Fruit fly (Drosophila melanogaster) whole organism, adult: ENCODE data around the gene CalpC.

Experiments
- CG7045 ChIP-seq: fragments of 200-800 bp; sonication (Bioruptor generic); optimal IDR thresholded peaks from 2 replicates; lab custom pipeline; 2017; ENCODE audit warnings: missing biosample characterization, mild to moderate bottlenecking, missing genetic modification characterization
- CG7101 ChIP-seq: fragments of 200-800 bp; sonication (Bioruptor generic); optimal IDR thresholded peaks from 2 replicates; lab custom pipeline; 2018; ENCODE audit warnings: missing biosample characterization, mild to moderate bottlenecking, missing genetic modification characterization, moderate library complexity
- Clk ChIP-seq: fragments of 200-800 bp; sonication (Bioruptor generic); optimal IDR thresholded peaks from 2 replicates; lab custom pipeline; 2017; ENCODE audit warnings: missing biosample characterization, missing genetic modification characterization
- Crg-1 ChIP-seq: fragments of 200-800 bp; sonication (Bioruptor generic); optimal IDR thresholded peaks from 2 replicates; lab custom pipeline; 2016; ENCODE audit warnings: missing biosample characterization, missing genetic modification characterization
- Hr96 ChIP-seq: fragments of 200-800 bp; sonication (Bioruptor generic); optimal IDR thresholded peaks from 2 replicates; lab custom pipeline; 2016; ENCODE audit warnings: missing biosample characterization, missing genetic modification characterization
- cnc ChIP-seq, 2 experiments: fragments of >200 bp; optimal IDR thresholded peaks; 2 replicates each; lab custom pipeline; 2017
- kay ChIP-seq: fragments of 200-800 bp; sonication (Bioruptor generic); peaks from one replicate; lab custom pipeline; 2016; ENCODE audit warnings: missing biosample characterization, missing genetic modification characterization, borderline replicate concordance
- pad ChIP-seq: fragments of 200-800 bp; sonication (Bioruptor generic); optimal IDR thresholded peaks from 3 replicates; lab custom pipeline; 2017; ENCODE audit warnings: missing biosample characterization, missing genetic modification characterization, mild to moderate bottlenecking, moderate library complexity, missing genetic modification reagents
- tj ChIP-seq: fragments of 200-800 bp; sonication (Bioruptor generic); optimal IDR thresholded peaks from 3 replicates; lab custom pipeline; 2017; ENCODE audit warnings: missing biosample characterization, mild to moderate bottlenecking, missing genetic modification characterization, moderate library complexity
- toe ChIP-seq: fragments of 200-800 bp; sonication (Bioruptor generic); optimal IDR thresholded peaks from 2 replicates; lab custom pipeline; 2016; ENCODE audit warnings: missing biosample characterization, missing genetic modification characterization

DNA sequence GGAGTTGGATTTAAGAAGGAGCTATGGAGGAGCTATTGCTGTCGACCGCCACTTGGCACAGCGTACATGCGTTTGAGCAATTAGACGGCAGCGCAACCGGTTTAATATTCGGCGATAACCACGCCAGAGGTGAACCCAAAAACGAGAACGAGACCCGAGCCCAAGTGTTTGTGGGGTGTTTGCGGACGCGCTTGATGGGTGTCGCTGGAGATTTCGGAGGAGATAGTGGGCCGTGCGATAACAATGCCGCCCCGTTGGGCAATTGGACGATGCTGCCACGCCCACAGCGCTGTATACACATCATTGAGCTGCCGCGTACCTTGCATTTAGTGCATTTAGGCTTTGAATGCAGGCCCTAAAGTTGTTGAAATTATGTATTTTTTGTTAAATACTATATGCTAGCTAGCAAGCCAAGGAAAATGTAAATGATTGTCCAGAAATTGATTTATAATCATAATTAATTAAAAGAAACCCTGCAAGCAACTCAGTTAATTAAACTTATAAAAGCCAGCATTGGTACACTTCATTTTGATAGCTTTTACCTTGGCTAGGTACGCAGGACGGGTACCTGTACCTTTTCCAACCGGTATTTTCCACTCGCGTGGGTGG, 17.1 kb upstream of the CalpC start, which contains the start of gene Had1:
- TF ChIP-seq kay (GFP tag; lab: Kevin White, UChicago) (no peak), CG7045 (GFP tag; lab: Kevin White, UChicago) (no peak), CG7101 (tag; lab: Kevin White, UChicago) (no peak), tj (GFP tag; lab: Kevin White, UChicago) (no peak), toe (no peak), Crg-1 (GFP tag; lab: Kevin White, UChicago) (no peak), pad (GFP tag; lab: Kevin White, UChicago) (no peak), Hr96 (GFP tag; lab: Kevin White, UChicago) (no peak), Clk (no peak), cnc (optimal IDR thresholded peaks at IDR 0.05; lab: Kevin White, UChicago) (no peak)
